Fruit fly (Drosophila melanogaster) whole organism, prepupa: ENCODE data around the gene Reph.

ENCODE experiments used
- CG1621 ChIP-seq: fragments of 200-800 bp; sonication (Bioruptor generic); optimal IDR thresholded peaks from 3 replicates; lab custom pipeline; 2018; ENCODE audit warnings: missing biosample characterization, mild to moderate bottlenecking, missing genetic modification characterization
- CG16779 ChIP-seq: fragments of 200-800 bp; sonication (Bioruptor generic); optimal IDR thresholded peaks from 3 replicates; lab custom pipeline; 2017; ENCODE audit warnings: missing biosample characterization, mild to moderate bottlenecking, missing genetic modification characterization
- CG34406 ChIP-seq: fragments of 200-800 bp; sonication (Bioruptor generic); optimal IDR thresholded peaks from 3 replicates; lab custom pipeline; 2016; ENCODE audit warnings: missing biosample characterization, missing genetic modification characterization
- CG3919 ChIP-seq: fragments of 200-800 bp; sonication (Bioruptor generic); optimal IDR thresholded peaks from 3 replicates; lab custom pipeline; 2016; ENCODE audit warnings: missing biosample characterization, missing genetic modification characterization
- CG6276 ChIP-seq: fragments of 200-800 bp; sonication (Bioruptor generic); optimal IDR thresholded peaks from 2 replicates; lab custom pipeline; 2017; ENCODE audit warnings: missing biosample characterization, mild to moderate bottlenecking, missing genetic modification characterization
- CG8319 ChIP-seq: fragments of 200-800 bp; sonication (Bioruptor generic); optimal IDR thresholded peaks from 3 replicates; lab custom pipeline; 2016; ENCODE audit warnings: missing biosample characterization, missing genetic modification characterization
- CG8632 ChIP-seq: fragments of 200-800 bp; sonication (Bioruptor generic); optimal IDR thresholded peaks from 3 replicates; lab custom pipeline; 2016; ENCODE audit warnings: missing biosample characterization, missing genetic modification characterization
- Eip93F ChIP-seq: fragments of 200-800 bp; sonication (Bioruptor generic); optimal IDR thresholded peaks from 2 replicates; lab custom pipeline; 2016; ENCODE audit warnings: missing biosample characterization, mild to moderate bottlenecking, missing genetic modification characterization
- Gug ChIP-seq: fragments of 200-800 bp; sonication (Bioruptor generic); IDR thresholded peaks from 2 replicates; pipeline ENCODE4 v1.3.6; 2022; ENCODE audit warnings: missing biosample characterization, missing genetic modification characterization
- Sox14 ChIP-seq: fragments of 200-800 bp; sonication (Bioruptor generic); optimal IDR thresholded peaks from 3 replicates; lab custom pipeline; 2016; ENCODE audit warnings: missing biosample characterization, missing genetic modification characterization
- esn ChIP-seq: fragments of 200-800 bp; sonication (Bioruptor generic); optimal IDR thresholded peaks from 2 replicates; lab custom pipeline; 2016; ENCODE audit warnings: missing biosample characterization, mild to moderate bottlenecking, missing genetic modification characterization, moderate library complexity

DNA sequence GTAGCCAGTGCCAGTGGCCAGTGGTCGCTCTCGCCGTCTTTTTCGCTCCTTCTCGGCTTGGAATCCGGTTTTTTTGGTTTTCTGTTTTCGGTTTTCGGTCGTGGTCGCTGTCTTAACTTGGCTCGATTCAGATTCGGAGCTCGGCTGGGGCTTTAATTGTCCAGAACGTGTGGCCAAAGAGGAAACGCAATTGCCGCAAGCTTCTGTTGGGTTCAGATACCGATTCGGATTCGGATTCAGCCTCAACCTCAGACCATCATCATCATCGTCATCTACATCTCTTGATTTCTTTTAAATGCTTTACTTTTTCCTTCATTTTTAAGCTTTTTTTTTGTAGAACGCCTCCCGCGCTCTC is 29.7 kb upstream of the Reph start:
- TF ChIP-seq CG16779 (tag; lab: Kevin White, UChicago) (no peak), CG3919 (GFP tag; lab: Kevin White, UChicago) (no peak), CG8319 (no peak), CG1621 (no peak), Sox14 (GFP tag; lab: Kevin White, UChicago) (no peak), CG34406 (GFP tag; lab: Kevin White, UChicago) (no peak), esn (GFP tag; lab: Kevin White, UChicago) (no peak), CG8632 (GFP tag; lab: Kevin White, UChicago) (no peak), Gug (GFP tag; lab: Robert Waterston, UW) (no peak), Eip93F (no peak), CG6276 (GFP tag; lab: Kevin White, UChicago) (no peak)
